Fruit fly (Drosophila melanogaster): Measurements from ENCODE around the gene CG8840.

The CG8840 gene

dm6 chr2L:3439502-3439901 lies 29.1 kb downstream of the CG8840 start (continued):
- TF ChIP-seq D19A (tag; optimal IDR thresholded peaks at IDR 0.05) (peak; percentile 98), exex (tag; optimal IDR thresholded peaks at IDR 0.05) (no peak), CG2678 (tag; optimal IDR thresholded peaks at IDR 0.05) (peak; percentile 27), Six4 (GFP tag; optimal IDR thresholded peaks at IDR 0.05) (no peak), CG11456 (GFP tag; IDR thresholded peaks at IDR 0.05) (no peak), Dref (GFP tag; IDR thresholded peaks at IDR 0.05) (no peak), CG18262 (tag; optimal IDR thresholded peaks at IDR 0.05) (peak; percentile 67), cas (GFP tag; IDR thresholded peaks at IDR 0.05) (no peak), Med (GFP tag) (no peak), kay (GFP tag; optimal IDR thresholded peaks at IDR 0.05) (no peak), Mes4 (GFP tag; optimal IDR thresholded peaks at IDR 0.05) (no peak), h (optimal IDR thresholded peaks at IDR 0.05) (no peak), br (optimal IDR thresholded peaks at IDR 0.05) (no peak), zen (tag; optimal IDR thresholded peaks at IDR 0.05) (no peak), CG7786 (GFP tag; optimal IDR thresholded peaks at IDR 0.05) (no peak), CG10274 (GFP tag; optimal IDR thresholded peaks at IDR 0.05) (no peak), gcm2 (GFP tag; optimal IDR thresholded peaks at IDR 0.05) (no peak), hbn (GFP tag; IDR thresholded peaks at IDR 0.05; ENCODE audit: partially characterized antibody) (no peak), CG13424 (tag; optimal IDR thresholded peaks at IDR 0.05) (peak; percentile 19), CG8089 (GFP tag; optimal IDR thresholded peaks at IDR 0.05) (no peak), CG2199 (GFP tag; IDR thresholded peaks at IDR 0.05) (no peak), dysf (GFP tag; IDR thresholded peaks at IDR 0.05) (no peak), CG31441 (GFP tag; IDR thresholded peaks at IDR 0.05) (peak; percentile 36; the same call in 1 of the 2 replicates), fu2 (GFP tag; optimal IDR thresholded peaks at IDR 0.05) (no peak), CG16815 (GFP tag; optimal IDR thresholded peaks at IDR 0.05) (no peak), CG10959 (GFP tag; IDR thresholded peaks at IDR 0.05) (no peak), NK7.1 (GFP tag; optimal IDR thresholded peaks at IDR 0.05) (no peak), D (optimal IDR thresholded peaks at IDR 0.05) (no peak), D (GFP tag; optimal IDR thresholded peaks at IDR 0.05) (peak; percentile 11), CG17385 (GFP tag; optimal IDR thresholded peaks at IDR 0.05) (no peak), Oli (tag; optimal IDR thresholded peaks at IDR 0.05) (no peak), CG10979 (tag; optimal IDR thresholded peaks at IDR 0.05) (peak; percentile 63), pfk (GFP tag; optimal IDR thresholded peaks at IDR 0.05) (no peak), Nf-YA (GFP tag; IDR thresholded peaks at IDR 0.05) (no peak), ATbp (GFP tag; optimal IDR thresholded peaks at IDR 0.05) (no peak), CG16863 (GFP tag; optimal IDR thresholded peaks at IDR 0.05) (no peak), fd102C (GFP tag; optimal IDR thresholded peaks at IDR 0.05) (no peak), CG6654 (GFP tag; optimal IDR thresholded peaks at IDR 0.05) (no peak), CG17361 (GFP tag; IDR thresholded peaks at IDR 0.05) (peak; percentile 14; the same call in 1 of the 3 replicates), CG8388 (GFP tag; optimal IDR thresholded peaks at IDR 0.05) (peak; percentile 37), Neu2 (GFP tag; optimal IDR thresholded peaks at IDR 0.05; ENCODE audit: borderline replicate concordance) (no peak), HmgZ (tag; optimal IDR thresholded peaks at IDR 0.05) (no peak), CG11247 (GFP tag; IDR thresholded peaks at IDR 0.05) (no peak), CG11093 (GFP tag; IDR thresholded peaks at IDR 0.05) (no peak), CG7271 (tag; optimal IDR thresholded peaks at IDR 0.05) (no peak), crp (GFP tag; optimal IDR thresholded peaks at IDR 0.05) (no peak), CG1602 (GFP tag; optimal IDR thresholded peaks at IDR 0.05) (no peak), CG8478 (optimal IDR thresholded peaks at IDR 0.05) (no peak), NfI (GFP tag; optimal IDR thresholded peaks at IDR 0.05) (no peak), CG17802 (tag; optimal IDR thresholded peaks at IDR 0.05) (no peak), CG11723 (GFP tag; optimal IDR thresholded peaks at IDR 0.05) (no peak), CG32532 (GFP tag; IDR thresholded peaks at IDR 0.05) (no peak), luna (GFP tag; optimal IDR thresholded peaks at IDR 0.05) (no peak)

All from whole organism, embryonic.